Worm (Caenorhabditis elegans) whole organism, L4 larva: ENCODE results near the gene F42C5.3.
A peak's percentile ranks its signal among the peaks of the same experiment; 100 is the strongest.

Experiments used
- F10B5.3 ChIP-seq: sonication (generic microtip); optimal IDR thresholded peaks from 2 replicates; lab custom pipeline; 2016; ENCODE audit warnings: mild to moderate bottlenecking, missing genetic modification characterization, missing compliant biosample characterization
- F49E8.2 ChIP-seq: sonication (generic microtip); optimal IDR thresholded peaks from 2 replicates; lab custom pipeline; 2016; ENCODE audit warnings: missing compliant biosample characterization, mild to moderate bottlenecking, missing genetic modification characterization, borderline replicate concordance
- T20F7.1 ChIP-seq: fragments of 200-800 bp; sonication (Bioruptor generic); optimal IDR thresholded peaks from 2 replicates; lab custom pipeline; 2018; ENCODE audit warnings: mild to moderate bottlenecking, missing genetic modification characterization, missing compliant biosample characterization
- Y48G9A.11 ChIP-seq: fragments of 200-800 bp; sonication (Bioruptor generic); IDR thresholded peaks from 2 replicates; pipeline ENCODE4 v1.3.6; 2022; ENCODE audit warnings: missing genetic modification reagents, missing genetic modification characterization, missing compliant biosample characterization
- aha-1 ChIP-seq: fragments of 150-350 bp; peaks from one replicate; lab custom pipeline; 2014; ENCODE audit warnings: missing biosample characterization, missing genetic modification characterization
- ama-1 ChIP-seq: fragments of 150-350 bp; optimal IDR thresholded peaks from 2 replicates; lab custom pipeline; 2014; ENCODE audit warnings: inconsistent platforms, mixed read lengths
- ceh-44 ChIP-seq: fragments of 200-800 bp; sonication (Bioruptor generic); IDR thresholded peaks from 2 replicates; pipeline ENCODE4 v1.3.6; 2022; ENCODE audit warnings: missing genetic modification reagents, missing genetic modification characterization, missing compliant biosample characterization
- ceh-82 ChIP-seq: sonication (generic microtip); optimal IDR thresholded peaks from 2 replicates; lab custom pipeline; 2017; ENCODE audit warnings: missing biosample characterization, missing genetic modification characterization
- ces-1 ChIP-seq: fragments of 150-350 bp; sonication (generic microtip); optimal IDR thresholded peaks from 4 replicates; lab custom pipeline; 2014; ENCODE audit warnings: missing biosample characterization, missing genetic modification reagents, missing genetic modification characterization
- ctbp-1 ChIP-seq: fragments of 200-800 bp; sonication (Bioruptor generic); IDR thresholded peaks from 2 replicates; pipeline ENCODE4 v1.3.6; 2022; ENCODE audit warnings: missing genetic modification reagents, missing genetic modification characterization, missing compliant biosample characterization
- daf-16 ChIP-seq, 3 experiments: sonication (generic microtip); optimal IDR thresholded peaks; 2 replicates each; lab custom pipeline; 2016 to 2017; ENCODE audit warnings: missing genetic modification characterization in 3 of 3, missing genetic modification reagents in 3 of 3, mild to moderate bottlenecking in 2 of 3, missing compliant biosample characterization in 2 of 3, missing biosample characterization in 1 of 3, moderate library complexity in 1 of 3
- daf-19 ChIP-seq: fragments of 200-800 bp; sonication (Bioruptor generic); conservative IDR thresholded peaks from 2 replicates; pipeline ENCODE4 v1.3.6; 2022; ENCODE audit warnings: missing genetic modification characterization, missing compliant biosample characterization
- daf-8 ChIP-seq: fragments of 200-800 bp; sonication (Bioruptor generic); IDR thresholded peaks from 2 replicates; pipeline ENCODE4 v1.3.6; 2022; ENCODE audit warnings: missing genetic modification characterization, missing compliant biosample characterization
- dmd-8 ChIP-seq: fragments of 200-800 bp; sonication (Bioruptor generic); IDR thresholded peaks from 2 replicates; pipeline ENCODE4 v1.3.6; 2022; ENCODE audit warnings: missing genetic modification characterization, missing compliant biosample characterization
- dpl-1 ChIP-seq: fragments of 150-350 bp; optimal IDR thresholded peaks from 2 replicates; lab custom pipeline; 2014; ENCODE audit warnings: missing biosample characterization, missing genetic modification reagents, missing genetic modification characterization
- egl-27 ChIP-seq: sonication (generic microtip); optimal IDR thresholded peaks from 3 replicates; lab custom pipeline; 2017; ENCODE audit warnings: missing biosample characterization, missing genetic modification reagents, missing genetic modification characterization
- egl-43 ChIP-seq: fragments of 200-800 bp; sonication (Bioruptor generic); IDR thresholded peaks from 2 replicates; pipeline ENCODE4 v1.3.6; 2022; ENCODE audit warnings: missing genetic modification reagents, missing genetic modification characterization, missing compliant biosample characterization
- fkh-10 ChIP-seq: fragments of 150-350 bp; optimal IDR thresholded peaks from 2 replicates; lab custom pipeline; 2014; ENCODE audit warnings: missing biosample characterization, missing genetic modification reagents, missing genetic modification characterization
- fos-1 ChIP-seq: fragments of 150-350 bp; optimal IDR thresholded peaks from 2 replicates; lab custom pipeline; 2014; ENCODE audit warnings: missing biosample characterization, missing genetic modification characterization
- gei-8 ChIP-seq: fragments of 200-800 bp; sonication (Bioruptor generic); optimal IDR thresholded peaks from 2 replicates; lab custom pipeline; 2018; ENCODE audit warnings: mild to moderate bottlenecking, missing genetic modification characterization, missing compliant biosample characterization
- hlh-11 ChIP-seq: fragments of 200-800 bp; sonication (Bioruptor generic); optimal IDR thresholded peaks from 2 replicates; lab custom pipeline; 2018; ENCODE audit warnings: mild to moderate bottlenecking, missing genetic modification characterization, missing compliant biosample characterization
- hlh-30 ChIP-seq: sonication (generic microtip); optimal IDR thresholded peaks from 2 replicates; lab custom pipeline; 2017; ENCODE audit warnings: antibody characterized with exemption, mild to moderate bottlenecking, missing genetic modification characterization, missing compliant biosample characterization; ENCODE audit not compliant: insufficient read depth
- hmg-1.1 ChIP-seq: fragments of 200-800 bp; sonication (Bioruptor generic); IDR thresholded peaks from 2 replicates; pipeline ENCODE4 v1.3.6; 2022; ENCODE audit warnings: missing genetic modification reagents, missing genetic modification characterization, missing compliant biosample characterization
- jun-1 ChIP-seq: fragments of 150-350 bp; optimal IDR thresholded peaks from 2 replicates; lab custom pipeline; 2014; ENCODE audit warnings: missing biosample characterization, missing genetic modification reagents, missing genetic modification characterization
- lin-29 ChIP-seq: fragments of 200-800 bp; sonication (Bioruptor generic); IDR thresholded peaks from 2 replicates; pipeline ENCODE4 v1.3.6; 2022; ENCODE audit warnings: missing genetic modification reagents, missing genetic modification characterization, missing compliant biosample characterization
- lin-39 ChIP-seq: fragments of 150-350 bp; optimal IDR thresholded peaks from 2 replicates; lab custom pipeline; 2014; ENCODE audit warnings: missing biosample characterization, missing genetic modification reagents, missing genetic modification characterization
- madf-9 ChIP-seq: fragments of 200-800 bp; sonication (Bioruptor generic); conservative IDR thresholded peaks from 2 replicates; pipeline ENCODE4 v1.3.6; 2022; ENCODE audit warnings: missing genetic modification reagents, missing genetic modification characterization, missing compliant biosample characterization
- nhr-28 ChIP-seq: fragments of 150-350 bp; optimal IDR thresholded peaks from 2 replicates; lab custom pipeline; 2014; ENCODE audit warnings: missing biosample characterization, missing genetic modification characterization
- nhr-41 ChIP-seq: fragments of 200-800 bp; sonication (Bioruptor generic); IDR thresholded peaks from 2 replicates; pipeline ENCODE4 v1.3.6; 2022; ENCODE audit warnings: missing genetic modification reagents, missing genetic modification characterization, missing compliant biosample characterization
- nhr-48 ChIP-seq: sonication (generic microtip); optimal IDR thresholded peaks from 2 replicates; lab custom pipeline; 2016; ENCODE audit warnings: mild to moderate bottlenecking, missing genetic modification characterization, missing compliant biosample characterization
- nhr-76 ChIP-seq: fragments of 150-350 bp; optimal IDR thresholded peaks from 2 replicates; lab custom pipeline; 2014; ENCODE audit warnings: missing biosample characterization, missing genetic modification characterization
- pha-4 ChIP-seq, 2 experiments: fragments of 150-350 bp in 1 of 2; fragments of 200-800 bp in 1 of 2; sonication (Bioruptor generic) in 1 of 2; IDR thresholded peaks in 1 of 2; optimal IDR thresholded peaks in 1 of 2; 2 replicates each; pipeline versions ENCODE4 v1.3.6 to Lab custom; 2014 to 2022; ENCODE audit warnings: missing genetic modification characterization in 2 of 2, missing genetic modification reagents in 2 of 2, missing biosample characterization in 1 of 2, missing compliant biosample characterization in 1 of 2
- php-3 ChIP-seq: fragments of 200-800 bp; sonication (Bioruptor generic); IDR thresholded peaks from 2 replicates; pipeline ENCODE4 v1.3.6; 2022; ENCODE audit warnings: missing genetic modification reagents, missing genetic modification characterization, missing compliant biosample characterization
- pqm-1 ChIP-seq: sonication (generic microtip); optimal IDR thresholded peaks from 2 replicates; lab custom pipeline; 2017; ENCODE audit warnings: missing biosample characterization, missing genetic modification characterization
- skn-1 ChIP-seq: fragments of 150-350 bp; optimal IDR thresholded peaks from 2 replicates; lab custom pipeline; 2014; ENCODE audit warnings: missing biosample characterization, missing genetic modification characterization
- snpc-1.2 ChIP-seq: fragments of 200-800 bp; sonication (Bioruptor generic); IDR thresholded peaks from 2 replicates; pipeline ENCODE4 v1.3.6; 2022; ENCODE audit warnings: missing genetic modification reagents, missing genetic modification characterization, missing compliant biosample characterization
- snpc-4 ChIP-seq: fragments of 150-350 bp; optimal IDR thresholded peaks from 2 replicates; lab custom pipeline; 2014; ENCODE audit warnings: missing biosample characterization, missing genetic modification characterization
- spr-3 ChIP-seq: fragments of 200-800 bp; sonication (Bioruptor generic); optimal IDR thresholded peaks from 2 replicates; lab custom pipeline; 2018; ENCODE audit warnings: mild to moderate bottlenecking, missing genetic modification characterization, missing compliant biosample characterization
- tag-97 ChIP-seq: fragments of 200-800 bp; sonication (Bioruptor generic); IDR thresholded peaks from 2 replicates; pipeline ENCODE4 v1.3.6; 2022; ENCODE audit warnings: missing genetic modification characterization, missing compliant biosample characterization
- tra-1 ChIP-seq: fragments of 200-800 bp; sonication (Bioruptor generic); IDR thresholded peaks from 2 replicates; pipeline ENCODE4 v1.3.6; 2022; ENCODE audit warnings: missing genetic modification reagents, missing genetic modification characterization, missing compliant biosample characterization
- vab-7 ChIP-seq: fragments of 200-800 bp; sonication (Bioruptor generic); IDR thresholded peaks from 2 replicates; pipeline ENCODE4 v1.3.6; 2022; ENCODE audit warnings: missing genetic modification reagents, missing genetic modification characterization, missing compliant biosample characterization
- zag-1 ChIP-seq: fragments of 150-350 bp; optimal IDR thresholded peaks from 2 replicates; lab custom pipeline; 2014; ENCODE audit warnings: missing biosample characterization, missing genetic modification characterization
- zfp-2 ChIP-seq: sonication (generic microtip); optimal IDR thresholded peaks from 2 replicates; lab custom pipeline; 2016; ENCODE audit warnings: mild to moderate bottlenecking, missing genetic modification characterization, missing compliant biosample characterization
- zfp-3 ChIP-seq: fragments of 200-800 bp; sonication (Bioruptor generic); conservative IDR thresholded peaks from 2 replicates; pipeline ENCODE4 v1.3.6; 2022; ENCODE audit warnings: missing genetic modification reagents, missing genetic modification characterization, missing compliant biosample characterization
- ztf-7 ChIP-seq: fragments of 150-350 bp; optimal IDR thresholded peaks from 2 replicates; lab custom pipeline; 2014; ENCODE audit warnings: missing biosample characterization, missing genetic modification characterization

Gene F42C5.3

DNA sequence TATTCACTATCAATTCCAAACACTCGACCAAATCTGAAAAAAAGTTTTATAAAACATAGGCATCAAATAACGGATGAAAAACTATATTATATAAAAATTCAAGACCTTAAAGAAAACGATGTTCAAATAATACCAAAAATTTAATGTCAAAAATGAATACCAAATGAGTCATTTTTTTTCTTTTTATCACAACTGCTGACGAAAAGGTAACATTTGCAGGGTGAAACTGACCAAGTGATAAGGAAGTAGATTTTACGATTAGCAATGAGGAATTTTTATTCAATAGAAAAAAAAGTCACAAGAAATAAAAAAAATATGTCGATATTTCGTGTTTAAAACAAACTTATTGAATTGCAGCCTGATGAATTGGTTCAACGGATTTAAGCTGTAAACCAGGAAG lies 1.5 kb downstream of the F42C5.3 start, which contains the start of gene C06E4.8:
C06E4.8 (minus strand) TSS at position 37 of the 400 bp plus-strand sequence.
- TF ChIP-seq nhr-28 (tag; lab: Kevin White, UChicago), result peak; percentile 25
- TF ChIP-seq nhr-41, result no peak
- TF ChIP-seq pqm-1 (tag; lab: Kevin White, UChicago), result peak; percentile 61
- no peak for TF ChIP-seq lin-39 (tag; lab: Kevin White, UChicago)
- no peak for TF ChIP-seq pha-4 (GFP tag; IDR thresholded peaks at IDR 0.05; lab: Robert Waterston, UW)
- no peak for TF ChIP-seq pha-4 (tag; optimal IDR thresholded peaks at IDR 0.05; lab: Kevin White, UChicago)

DNA sequence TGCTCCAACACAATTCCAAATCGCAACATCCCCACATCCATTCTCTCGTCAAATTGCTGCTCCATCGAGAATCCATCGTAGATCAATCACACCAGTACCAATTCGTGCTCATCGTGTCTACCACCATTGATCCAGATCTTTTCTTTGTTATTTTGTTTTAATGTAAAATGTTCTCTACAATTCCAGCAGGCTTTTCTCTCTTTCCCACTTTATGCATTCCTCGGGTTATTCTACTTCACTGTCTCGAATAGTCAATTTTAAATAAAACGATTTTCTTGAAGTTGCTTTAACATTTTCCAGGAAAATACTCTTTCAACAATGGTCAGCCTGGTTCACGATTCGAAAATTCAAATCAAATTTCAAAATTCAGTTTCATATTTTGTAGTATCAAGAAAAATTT lies 4.4 kb downstream of the F42C5.3 start, which contains the start of gene C06E4.1:
C06E4.1 (plus strand) TSS at position 301 of the 400 bp plus-strand sequence.
- TF ChIP-seq spr-3 (GFP tag; lab: Kevin White, UChicago), result no peak

- TF ChIP-seq php-3 (no peak), gei-8 (no peak), daf-16 (GFP tag; optimal IDR thresholded peaks at IDR 0.05; lab: Kevin White, UChicago) (no peak), daf-16 (tag; optimal IDR thresholded peaks at IDR 0.05; lab: Kevin White, UChicago) (no peak), zfp-2 (tag; lab: Kevin White, UChicago) (no peak), snpc-4 (no peak), tag-97 (GFP tag; lab: Robert Waterston, UW) (no peak), T20F7.1 (no peak)
These were observed 10.7 kb downstream of the F42C5.3 start, which contains the start of gene C06E4.2 for ce11 chrIV:7276661-7277060. TSS of gene C06E4.2 (plus strand) at chrIV:7276961.

DNA sequence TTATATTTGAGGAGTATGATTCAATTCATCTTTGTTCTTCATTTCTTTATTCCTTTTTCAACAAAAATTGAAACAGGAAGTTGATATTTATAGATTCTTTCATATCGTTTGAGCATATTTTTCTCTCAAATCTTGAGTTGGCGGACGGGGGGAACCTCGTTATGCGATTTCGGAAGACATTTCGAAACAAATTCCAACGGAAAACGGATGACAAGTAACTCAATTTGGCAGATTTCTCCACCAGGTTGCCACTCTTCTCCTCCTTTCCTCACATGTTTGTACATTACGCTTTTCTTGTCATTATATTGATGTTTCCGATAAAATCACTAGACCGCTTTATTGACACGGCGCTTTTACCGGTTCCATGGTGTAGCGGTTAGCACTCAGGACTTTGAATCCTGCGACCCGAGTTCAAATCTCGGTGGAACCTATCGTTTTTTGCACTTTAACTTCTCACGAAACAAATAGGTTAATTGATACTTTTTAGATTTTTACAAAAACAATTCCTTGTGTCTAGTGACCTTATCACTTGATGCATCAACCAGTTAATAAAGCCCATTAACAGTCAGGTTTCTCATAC lies 12.3 kb downstream of the F42C5.3 start:
- TF ChIP-seq fos-1 (tag; lab: Kevin White, UChicago), result no peak
- TF ChIP-seq ztf-7 (tag; lab: Kevin White, UChicago), result no peak
- TF ChIP-seq egl-27 (tag; lab: Kevin White, UChicago), result no peak
- TF ChIP-seq zag-1, result no peak
- no peak for TF ChIP-seq ceh-44 (GFP tag; lab: Robert Waterston, UW)
- TF ChIP-seq hlh-30 (tag; lab: Kevin White, UChicago), result peak; percentile 26
- TF ChIP-seq dmd-8 (GFP tag; lab: Robert Waterston, UW), result 0 out of 2 replicates have a peak, but pooled peaks have one; percentile 58
- TF ChIP-seq F10B5.3 (tag; lab: Kevin White, UChicago), result no peak
- TF ChIP-seq ces-1 (GFP tag; lab: Kevin White, UChicago), result peak; percentile 33
- no peak for TF ChIP-seq daf-8 (GFP tag; lab: Robert Waterston, UW)
- no peak for TF ChIP-seq hlh-11
- no peak for TF ChIP-seq ama-1 (lab: Kevin White, UChicago)
- TF ChIP-seq madf-9 (GFP tag; lab: Robert Waterston, UW), result no peak
- TF ChIP-seq fkh-10 (GFP tag; lab: Kevin White, UChicago), result no peak
- no peak for TF ChIP-seq skn-1 (tag; lab: Kevin White, UChicago)
- TF ChIP-seq vab-7 (GFP tag; lab: Robert Waterston, UW), result peak; percentile 70
- TF ChIP-seq hmg-1.1, result no peak
- no peak for TF ChIP-seq F49E8.2 (tag; lab: Kevin White, UChicago)
- TF ChIP-seq tag-97 (GFP tag; lab: Robert Waterston, UW), result no peak
- TF ChIP-seq ctbp-1 (GFP tag; lab: Robert Waterston, UW), result no peak
- TF ChIP-seq daf-19 (GFP tag; lab: Robert Waterston, UW), result no peak
- no peak for TF ChIP-seq jun-1
- TF ChIP-seq nhr-76, result no peak
- TF ChIP-seq dpl-1 (GFP tag; lab: Kevin White, UChicago), result no peak
- no peak for TF ChIP-seq lin-29
- TF ChIP-seq nhr-48 (tag; lab: Kevin White, UChicago), result no peak
- peak; percentile 85 for TF ChIP-seq snpc-1.2
- TF ChIP-seq Y48G9A.11, result no peak
- TF ChIP-seq aha-1 (tag; lab: Kevin White, UChicago), result peak; percentile 44
- no peak for TF ChIP-seq zfp-3 (GFP tag; lab: Robert Waterston, UW)
- no peak for TF ChIP-seq tra-1 (GFP tag; lab: Robert Waterston, UW)
- no peak for TF ChIP-seq zfp-2 (tag; lab: Kevin White, UChicago)
- TF ChIP-seq nhr-28 (tag; lab: Kevin White, UChicago), result no peak
- TF ChIP-seq ceh-82 (tag; lab: Kevin White, UChicago), result no peak
- no peak for TF ChIP-seq egl-43 (GFP tag; lab: Robert Waterston, UW)
